Fruit fly (Drosophila melanogaster) whole organism, embryonic: ENCODE results near the gene CheA29a.

Source experiments
- CG10209 ChIP-seq: fragments of 200-800 bp; sonication (Bioruptor generic); optimal IDR thresholded peaks from 3 replicates; lab custom pipeline; 2017; ENCODE audit warnings: missing biosample characterization, mild to moderate bottlenecking, missing genetic modification characterization, missing genetic modification reagents
- CG10462 ChIP-seq: fragments of 200-800 bp; sonication (Bioruptor generic); optimal IDR thresholded peaks from 2 replicates; lab custom pipeline; 2016; ENCODE audit warnings: missing biosample characterization, missing genetic modification characterization
- CG11696 ChIP-seq: fragments of 200-800 bp; sonication (Bioruptor generic); IDR thresholded peaks from 2 replicates; pipeline ENCODE4 v1.3.6; 2022; ENCODE audit warnings: missing biosample characterization, missing genetic modification characterization
- CG12155 ChIP-seq: fragments of 200-800 bp; sonication (Bioruptor generic); optimal IDR thresholded peaks from 3 replicates; lab custom pipeline; 2016; ENCODE audit warnings: missing biosample characterization, missing genetic modification characterization
- CG12659 ChIP-seq: fragments of 200-800 bp; sonication (Bioruptor generic); optimal IDR thresholded peaks from 3 replicates; lab custom pipeline; 2017; ENCODE audit warnings: mild to moderate bottlenecking, missing biosample characterization, missing genetic modification reagents, missing genetic modification characterization
- CG12744 ChIP-seq: fragments of 200-800 bp; sonication (Bioruptor generic); optimal IDR thresholded peaks from 2 replicates; lab custom pipeline; 2016; ENCODE audit warnings: missing biosample characterization, missing genetic modification characterization
- CG13287 ChIP-seq: fragments of 200-800 bp; sonication (Bioruptor generic); IDR thresholded peaks from 2 replicates; pipeline ENCODE4 v1.3.6; 2022; ENCODE audit warnings: missing biosample characterization, missing genetic modification characterization; ENCODE audit not compliant: partially characterized antibody
- CG13894 ChIP-seq: fragments of 200-800 bp; sonication (Bioruptor generic); optimal IDR thresholded peaks from 3 replicates; lab custom pipeline; 2018; ENCODE audit warnings: missing biosample characterization, mild to moderate bottlenecking, missing genetic modification characterization, moderate library complexity
- CG14014 ChIP-seq: fragments of 200-800 bp; sonication (Bioruptor generic); IDR thresholded peaks from 2 replicates; pipeline ENCODE4 v1.3.6; 2022; ENCODE audit warnings: missing biosample characterization, missing genetic modification characterization
- CG14710 ChIP-seq: fragments of 200-800 bp; sonication (Bioruptor generic); optimal IDR thresholded peaks from 3 replicates; lab custom pipeline; 2019; ENCODE audit warnings: missing biosample characterization, mild to moderate bottlenecking, missing genetic modification characterization, moderate library complexity
- CG15479 ChIP-seq: fragments of 200-800 bp; sonication (Bioruptor generic); optimal IDR thresholded peaks from 3 replicates; lab custom pipeline; 2019; ENCODE audit warnings: missing biosample characterization, mild to moderate bottlenecking, missing genetic modification characterization, moderate library complexity
- CG16815 ChIP-seq: fragments of 200-800 bp; sonication (Bioruptor generic); optimal IDR thresholded peaks from 3 replicates; lab custom pipeline; 2017; ENCODE audit warnings: missing biosample characterization, mild to moderate bottlenecking, missing genetic modification characterization
- CG18764 ChIP-seq: fragments of 200-800 bp; sonication (Bioruptor generic); optimal IDR thresholded peaks from 3 replicates; lab custom pipeline; 2016; ENCODE audit warnings: missing biosample characterization, missing genetic modification characterization
- CG32772 ChIP-seq: fragments of 200-800 bp; sonication (Bioruptor generic); IDR thresholded peaks from 2 replicates; pipeline ENCODE4 v1.3.6; 2022; ENCODE audit warnings: missing biosample characterization, missing genetic modification characterization
- CG3407 ChIP-seq: fragments of 200-800 bp; sonication (Bioruptor generic); optimal IDR thresholded peaks from 2 replicates; lab custom pipeline; 2018; ENCODE audit warnings: missing biosample characterization, mild to moderate bottlenecking, missing genetic modification characterization
- CG42726 ChIP-seq: fragments of 200-800 bp; sonication (Bioruptor generic); IDR thresholded peaks from 2 replicates; pipeline ENCODE4 v1.3.6; 2022; ENCODE audit warnings: missing biosample characterization, missing genetic modification characterization; ENCODE audit not compliant: partially characterized antibody
- CG8290 ChIP-seq, 3 experiments: fragments of 200-800 bp; sonication (Bioruptor generic); optimal IDR thresholded peaks; 2 replicates each; lab custom pipeline; 2016 to 2019; ENCODE audit warnings: missing biosample characterization in 3 of 3, missing genetic modification characterization in 3 of 3, mild to moderate bottlenecking in 2 of 3, moderate library complexity in 1 of 3
- CG8765 ChIP-seq: fragments of 200-800 bp; sonication (Bioruptor generic); IDR thresholded peaks from 2 replicates; pipeline ENCODE4 v1.3.6; 2022; ENCODE audit warnings: missing biosample characterization, missing genetic modification characterization
- CG8944 ChIP-seq: fragments of 200-800 bp; sonication (Bioruptor generic); optimal IDR thresholded peaks from 3 replicates; lab custom pipeline; 2016; ENCODE audit warnings: missing biosample characterization, missing genetic modification characterization
- CG9437 ChIP-seq: fragments of 200-800 bp; sonication (Bioruptor generic); optimal IDR thresholded peaks from 2 replicates; lab custom pipeline; 2018; ENCODE audit warnings: missing biosample characterization, mild to moderate bottlenecking, missing genetic modification characterization
- D ChIP-seq, 2 experiments: fragments of 200-800 bp in 1 of 2; fragments of >200 bp in 1 of 2; sonication (Bioruptor generic) in 1 of 2; optimal IDR thresholded peaks; 2 replicates in 1 of 2; 3 replicates in 1 of 2; lab custom pipeline; 2017; ENCODE audit warnings: mild to moderate bottlenecking in 1 of 2, missing biosample characterization in 1 of 2, missing genetic modification characterization in 1 of 2, missing genetic modification reagents in 1 of 2
- Dfd ChIP-seq, 2 experiments: fragments of >200 bp; optimal IDR thresholded peaks; 2 replicates each; lab custom pipeline; 2017; ENCODE audit warnings: missing biosample characterization in 2 of 2, missing genetic modification characterization in 2 of 2
- Ets65A ChIP-seq: fragments of 200-800 bp; sonication (Bioruptor generic); peaks from one replicate; lab custom pipeline; 2016; ENCODE audit warnings: missing biosample characterization, missing genetic modification characterization
- Hr51 ChIP-seq, 2 experiments: fragments of 200-800 bp; sonication (Bioruptor generic); optimal IDR thresholded peaks; 2 replicates in 1 of 2; 3 replicates in 1 of 2; lab custom pipeline; 2016 to 2018; ENCODE audit warnings: missing biosample characterization in 2 of 2, missing genetic modification characterization in 2 of 2, mild to moderate bottlenecking in 1 of 2, moderate library complexity in 1 of 2
- Hsf ChIP-seq: fragments of 200-800 bp; sonication (Bioruptor generic); optimal IDR thresholded peaks from 3 replicates; lab custom pipeline; 2016; ENCODE audit warnings: missing biosample characterization, missing genetic modification characterization
- Kr ChIP-seq: fragments of 200-800 bp; sonication (Bioruptor generic); optimal IDR thresholded peaks from 2 replicates; lab custom pipeline; 2017; ENCODE audit warnings: missing biosample characterization, mild to moderate bottlenecking, missing genetic modification characterization
- NC2β ChIP-seq: fragments of 200-800 bp; sonication (Bioruptor generic); optimal IDR thresholded peaks from 2 replicates; lab custom pipeline; 2016; ENCODE audit warnings: missing biosample characterization, missing genetic modification characterization
- Usf ChIP-seq: fragments of 200-800 bp; sonication (Bioruptor generic); optimal IDR thresholded peaks from 2 replicates; lab custom pipeline; 2017; ENCODE audit warnings: missing genotype, missing biosample characterization, missing genetic modification characterization
- YL-1 ChIP-seq: fragments of 200-800 bp; sonication (Bioruptor generic); optimal IDR thresholded peaks from 3 replicates; lab custom pipeline; 2017; ENCODE audit warnings: missing biosample characterization, mild to moderate bottlenecking, missing genetic modification characterization
- ab ChIP-seq: fragments of 200-800 bp; sonication (Bioruptor generic); optimal IDR thresholded peaks from 2 replicates; lab custom pipeline; 2016; ENCODE audit warnings: missing biosample characterization, missing genetic modification characterization
- ap ChIP-seq: fragments of 200-800 bp; sonication (Bioruptor generic); IDR thresholded peaks from 2 replicates; pipeline ENCODE4 v1.3.6; 2022; ENCODE audit warnings: missing biosample characterization, missing genetic modification characterization
- az2 ChIP-seq: fragments of 200-800 bp; sonication (Bioruptor generic); optimal IDR thresholded peaks from 3 replicates; lab custom pipeline; 2016; ENCODE audit warnings: missing biosample characterization, missing genetic modification characterization
- cad ChIP-seq: fragments of >200 bp; optimal IDR thresholded peaks from 2 replicates; lab custom pipeline; 2017; ENCODE audit warnings: missing biosample characterization, missing genetic modification characterization
- caup ChIP-seq: fragments of 200-800 bp; sonication (Bioruptor generic); optimal IDR thresholded peaks from 3 replicates; lab custom pipeline; 2017; ENCODE audit warnings: missing biosample characterization, mild to moderate bottlenecking, missing genetic modification characterization, moderate library complexity; ENCODE audit not compliant: severe bottlenecking
- dm ChIP-seq: fragments of 200-800 bp; sonication (Bioruptor generic); optimal IDR thresholded peaks from 3 replicates; lab custom pipeline; 2016; ENCODE audit warnings: missing biosample characterization, missing genetic modification characterization
- dpn ChIP-seq, 2 experiments: fragments of 200-800 bp; sonication (Bioruptor generic); optimal IDR thresholded peaks; 3 replicates each; lab custom pipeline; 2016; ENCODE audit warnings: missing biosample characterization in 2 of 2, missing genetic modification characterization in 2 of 2
- esg ChIP-seq: fragments of 200-800 bp; sonication (Bioruptor generic); conservative IDR thresholded peaks from 2 replicates; pipeline ENCODE4 v1.3.6; 2022; ENCODE audit warnings: missing biosample characterization, missing genetic modification characterization
- exex ChIP-seq: fragments of 200-800 bp; sonication (Bioruptor generic); optimal IDR thresholded peaks from 4 replicates; lab custom pipeline; 2018; ENCODE audit warnings: missing biosample characterization, mild to moderate bottlenecking, missing genetic modification characterization, moderate library complexity
- fd64A ChIP-seq: fragments of 200-800 bp; sonication (Bioruptor generic); optimal IDR thresholded peaks from 3 replicates; lab custom pipeline; 2018; ENCODE audit warnings: missing biosample characterization, mild to moderate bottlenecking, missing genetic modification characterization
- gro ChIP-seq: fragments of 200-800 bp; sonication (Bioruptor generic); optimal IDR thresholded peaks from 2 replicates; lab custom pipeline; 2016; ENCODE audit warnings: missing biosample characterization, missing genetic modification characterization
- nau ChIP-seq: fragments of 200-800 bp; sonication (Bioruptor generic); optimal IDR thresholded peaks from 3 replicates; lab custom pipeline; 2017; ENCODE audit warnings: missing biosample characterization, mild to moderate bottlenecking, missing genetic modification characterization, missing genetic modification reagents
- pfk ChIP-seq: fragments of 200-800 bp; sonication (Bioruptor generic); optimal IDR thresholded peaks from 2 replicates; lab custom pipeline; 2018; ENCODE audit warnings: missing biosample characterization, mild to moderate bottlenecking, missing genetic modification characterization, moderate library complexity
- pita ChIP-seq: fragments of 200-800 bp; sonication (Bioruptor generic); optimal IDR thresholded peaks from 2 replicates; lab custom pipeline; 2017; ENCODE audit warnings: missing biosample characterization, mild to moderate bottlenecking, missing genetic modification characterization
- pros ChIP-seq: fragments of 200-800 bp; sonication (Bioruptor generic); optimal IDR thresholded peaks from 3 replicates; lab custom pipeline; 2019; ENCODE audit warnings: missing biosample characterization, mild to moderate bottlenecking, missing genetic modification characterization, moderate library complexity
- sim ChIP-seq: fragments of 200-800 bp; sonication (Bioruptor generic); IDR thresholded peaks from 2 replicates; pipeline ENCODE4 v1.3.6; 2022; ENCODE audit warnings: missing biosample characterization, missing genetic modification characterization
- ssp ChIP-seq: fragments of 200-800 bp; sonication (Bioruptor generic); IDR thresholded peaks from 2 replicates; pipeline ENCODE4 v1.3.6; 2022; ENCODE audit warnings: missing biosample characterization, missing genetic modification characterization
- tio ChIP-seq: fragments of 200-800 bp; sonication (Bioruptor generic); optimal IDR thresholded peaks from 2 replicates; lab custom pipeline; 2017; ENCODE audit warnings: missing biosample characterization, missing genetic modification characterization, inconsistent platforms
- toy ChIP-seq: fragments of 200-800 bp; sonication (Bioruptor generic); IDR thresholded peaks from 2 replicates; pipeline ENCODE4 v1.3.6; 2022; ENCODE audit warnings: missing biosample characterization, missing genetic modification characterization
- ttk ChIP-seq: fragments of 200-800 bp; sonication (Bioruptor generic); IDR thresholded peaks from 2 replicates; pipeline ENCODE4 v2.1.2; 2022; ENCODE audit warnings: missing biosample characterization, missing genetic modification characterization
- z ChIP-seq: fragments of 200-800 bp; sonication (Bioruptor generic); IDR thresholded peaks from 3 replicates; pipeline ENCODE4 v1.3.6; 2022; ENCODE audit warnings: missing biosample characterization, missing genetic modification characterization

CheA29a gene

DNA sequence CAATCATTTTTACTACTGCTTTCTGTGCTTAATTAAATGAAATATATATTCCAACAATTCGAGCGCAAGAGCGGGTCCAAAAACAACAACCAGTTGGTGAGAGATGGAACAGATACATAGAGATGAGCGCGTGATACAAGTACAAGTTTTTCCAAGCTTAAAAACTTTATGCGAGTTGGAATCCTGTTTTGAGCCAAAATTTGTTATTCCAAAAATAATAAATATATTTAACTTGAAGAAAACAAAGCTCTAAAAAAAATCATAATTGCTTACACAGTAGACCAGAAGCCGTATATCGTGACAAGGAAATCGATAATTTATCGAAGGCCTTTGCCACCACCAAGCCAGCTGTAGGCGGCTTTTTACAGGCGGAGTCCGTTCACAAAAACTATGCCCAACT lies 37.6 kb downstream of the CheA29a start, which contains the start of the genes CG13097 and PIG-U (continued):
- peak; percentile 74 for TF ChIP-seq ssp
- TF ChIP-seq nau (GFP tag; lab: Kevin White, UChicago): no peak
- peak; percentile 53 for TF ChIP-seq CG3407
- peak; percentile 81 for TF ChIP-seq dm (GFP tag; lab: Kevin White, UChicago)
- TF ChIP-seq Hsf (GFP tag; lab: Kevin White, UChicago): peak; percentile 81
- no peak for TF ChIP-seq toy
- TF ChIP-seq NC2β: peak; percentile 61
- no peak for TF ChIP-seq pros (GFP tag; lab: Kevin White, UChicago)
- peak; percentile 50 for TF ChIP-seq ttk (GFP tag; lab: Robert Waterston, UW)
- peak; percentile 76 for TF ChIP-seq CG18764 (GFP tag; lab: Kevin White, UChicago)
- TF ChIP-seq ap (GFP tag; lab: Robert Waterston, UW): 0 out of 2 replicates have a peak, but pooled peaks have one; percentile 12
- TF ChIP-seq CG12744 (GFP tag; lab: Kevin White, UChicago): peak; percentile 67
- TF ChIP-seq CG14014 (GFP tag; lab: Robert Waterston, UW): peak; percentile 73
- no peak for TF ChIP-seq Kr (GFP tag; lab: Kevin White, UChicago)
- TF ChIP-seq CG12659 (GFP tag; lab: Kevin White, UChicago): peak; percentile 79
- no peak for TF ChIP-seq z (GFP tag; lab: Robert Waterston, UW)
- TF ChIP-seq YL-1 (GFP tag; lab: Kevin White, UChicago): peak; percentile 70
- peak; percentile 86 for TF ChIP-seq gro
- TF ChIP-seq CG8944 (GFP tag; lab: Kevin White, UChicago): peak; percentile 75
- TF ChIP-seq Dfd (GFP tag; optimal IDR thresholded peaks at IDR 0.05; lab: Kevin White, UChicago): no peak
- TF ChIP-seq CG15479 (GFP tag; lab: Kevin White, UChicago): no peak
- peak; percentile 95 for TF ChIP-seq Ets65A
- peak; percentile 46 for TF ChIP-seq CG9437 (GFP tag; lab: Kevin White, UChicago)
- peak; percentile 78 for TF ChIP-seq CG32772
- TF ChIP-seq CG13287 (GFP tag; lab: Robert Waterston, UW): peak; percentile 98
- TF ChIP-seq CG10209: no peak
- TF ChIP-seq pita: no peak
- TF ChIP-seq CG8765 (GFP tag; lab: Robert Waterston, UW): peak; percentile 71
- TF ChIP-seq D (optimal IDR thresholded peaks at IDR 0.05; lab: Kevin White, UChicago): no peak
- TF ChIP-seq D (GFP tag; optimal IDR thresholded peaks at IDR 0.05; lab: Kevin White, UChicago): no peak
- peak; percentile 72 for TF ChIP-seq esg (GFP tag; lab: Robert Waterston, UW)
- TF ChIP-seq CG14710: peak; percentile 89
- peak; percentile 84 for TF ChIP-seq az2 (GFP tag; lab: Kevin White, UChicago)
- no peak for TF ChIP-seq cad (GFP tag; lab: Kevin White, UChicago)
- peak; percentile 83 to 89 for TF ChIP-seq dpn (GFP tag; optimal IDR thresholded peaks at IDR 0.05; lab: Kevin White, UChicago)
- TF ChIP-seq CG10462: peak; percentile 67
- peak; percentile 71; the same call in 1 of the 2 replicates for TF ChIP-seq CG42726
- TF ChIP-seq pfk (GFP tag; lab: Kevin White, UChicago): peak; percentile 8
- TF ChIP-seq ab (GFP tag; lab: Kevin White, UChicago): no peak
- peak; percentile 31 for TF ChIP-seq fd64A (GFP tag; lab: Kevin White, UChicago)
- peak; percentile 66 to 76 for TF ChIP-seq Hr51 (GFP tag; optimal IDR thresholded peaks at IDR 0.05; lab: Kevin White, UChicago)
- peak; percentile 89 for TF ChIP-seq CG8290 (GFP tag; optimal IDR thresholded peaks at IDR 0.05; lab: Kevin White, UChicago)
- TF ChIP-seq CG8290 (tag; optimal IDR thresholded peaks at IDR 0.05; lab: Kevin White, UChicago): no peak
- peak; percentile 54 for TF ChIP-seq exex (tag; lab: Kevin White, UChicago)
- peak; percentile 50 for TF ChIP-seq CG16815 (GFP tag; lab: Kevin White, UChicago)
- no peak for TF ChIP-seq sim (GFP tag; lab: Robert Waterston, UW)
- TF ChIP-seq CG13894: peak; percentile 86
- TF ChIP-seq CG11696 (GFP tag; lab: Robert Waterston, UW): 0 out of 2 replicates have a peak, but pooled peaks have one; percentile 24
- TF ChIP-seq Usf (GFP tag; lab: Kevin White, UChicago): peak; percentile 20
- TF ChIP-seq CG12155 (GFP tag; lab: Kevin White, UChicago): peak; percentile 86
- TF ChIP-seq caup (GFP tag; lab: Kevin White, UChicago): peak; percentile 72
- no peak for TF ChIP-seq tio (GFP tag; lab: Kevin White, UChicago)
